Worm (Caenorhabditis elegans) whole organism, midembryonic: Measurements from ENCODE around the gene F25D1.5.

Source experiments
- T22C8.4 ChIP-seq: fragments of 200-800 bp; sonication (Bioruptor generic); IDR thresholded peaks from 2 replicates; pipeline ENCODE4 v1.3.6; 2022; ENCODE audit warnings: missing genetic modification characterization, missing compliant biosample characterization
- cog-1 ChIP-seq: sonication (generic microtip); optimal IDR thresholded peaks from 2 replicates; lab custom pipeline; 2016; ENCODE audit warnings: missing genetic modification characterization, missing compliant biosample characterization
- flt-1 ChIP-seq: fragments of 200-800 bp; sonication (Bioruptor generic); IDR thresholded peaks from 2 replicates; pipeline ENCODE4 v1.3.6; 2022; ENCODE audit warnings: missing genetic modification characterization, missing compliant biosample characterization
- klf-2 ChIP-seq: fragments of 200-800 bp; sonication (Bioruptor generic); conservative IDR thresholded peaks from 2 replicates; pipeline ENCODE4 v1.3.6; 2022; ENCODE audit warnings: missing genetic modification reagents, missing genetic modification characterization, missing compliant biosample characterization
- med-1 ChIP-seq: sonication (generic microtip); optimal IDR thresholded peaks from 2 replicates; lab custom pipeline; 2017; ENCODE audit warnings: missing genetic modification characterization, mild to moderate bottlenecking, missing compliant biosample characterization, antibody characterized with exemption, missing genetic modification reagents; ENCODE audit not compliant: insufficient read depth
- ref-1 ChIP-seq: fragments of 200-800 bp; sonication (Bioruptor generic); conservative IDR thresholded peaks from 2 replicates; pipeline ENCODE4 v1.3.6; 2022; ENCODE audit warnings: missing genetic modification reagents, missing genetic modification characterization, missing compliant biosample characterization
- tab-1 ChIP-seq: fragments of 200-800 bp; sonication (Bioruptor generic); IDR thresholded peaks from 2 replicates; pipeline ENCODE4 v1.3.6; 2022; ENCODE audit warnings: missing genetic modification characterization, missing compliant biosample characterization
- ztf-23 ChIP-seq: fragments of 200-800 bp; sonication (Bioruptor generic); IDR thresholded peaks from 2 replicates; pipeline ENCODE4 v1.3.6; 2022; ENCODE audit warnings: missing genetic modification reagents, missing genetic modification characterization, missing compliant biosample characterization
- ztf-29 ChIP-seq: fragments of 200-800 bp; sonication (Bioruptor generic); IDR thresholded peaks from 2 replicates; pipeline ENCODE4 v1.3.6; 2022; ENCODE audit warnings: missing genetic modification reagents, missing genetic modification characterization, missing compliant biosample characterization

F25D1.5 gene

ce11 chrV:10529600-10529999 is 17.0 kb downstream of the F25D1.5 start:
- TF ChIP-seq flt-1 (GFP tag; lab: Robert Waterston, UW) (no peak), klf-2 (GFP tag; lab: Robert Waterston, UW) (no peak), med-1 (GFP tag; lab: Kevin White, UChicago) (no peak), cog-1 (tag; lab: Kevin White, UChicago) (no peak), ref-1 (GFP tag; lab: Robert Waterston, UW) (no peak), ztf-29 (no peak), ztf-23 (GFP tag; lab: Robert Waterston, UW) (no peak), T22C8.4 (GFP tag; lab: Robert Waterston, UW) (no peak), tab-1 (no peak)

DNA sequence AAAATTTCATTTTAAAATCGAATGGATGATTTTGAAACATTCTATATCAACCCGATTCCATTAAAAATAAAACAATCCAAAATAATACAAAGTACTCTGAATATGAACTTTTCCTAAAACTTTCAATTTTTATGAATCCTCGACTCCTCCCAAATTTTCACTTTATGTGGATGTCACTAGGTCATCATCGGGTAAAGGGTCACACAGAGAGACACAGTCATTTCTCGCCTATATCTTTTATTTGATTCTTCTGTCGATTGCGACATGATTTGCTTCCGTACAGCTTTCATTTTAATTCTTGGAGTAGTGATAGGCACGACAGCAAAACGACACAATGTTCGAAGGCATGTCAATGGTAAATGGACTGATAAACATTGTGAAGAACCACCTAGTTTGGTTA is 18.1 kb downstream of the F25D1.5 start, which contains the start of gene F25D1.3:
Gene F25D1.3, plus strand, starts transcription at position 225 of the 400 bp plus-strand sequence.
- TF ChIP-seq tab-1 (no peak), T22C8.4 (GFP tag; lab: Robert Waterston, UW) (no peak), flt-1 (GFP tag; lab: Robert Waterston, UW) (no peak), ref-1 (GFP tag; lab: Robert Waterston, UW) (no peak)

- TF ChIP-seq tab-1 (no peak), T22C8.4 (GFP tag; lab: Robert Waterston, UW) (no peak), klf-2 (GFP tag; lab: Robert Waterston, UW) (0 out of 2 replicates have a peak, but pooled peaks have one; percentile 27), med-1 (GFP tag; lab: Kevin White, UChicago) (no peak), ztf-23 (GFP tag; lab: Robert Waterston, UW) (no peak), flt-1 (GFP tag; lab: Robert Waterston, UW) (peak; percentile 79; the same call in 1 of the 2 replicates), ztf-29 (no peak), ref-1 (GFP tag; lab: Robert Waterston, UW) (no peak), cog-1 (tag; lab: Kevin White, UChicago) (peak; percentile 3)
These were observed 20.7 kb downstream of the F25D1.5 start, which contains the start of the genes C35A5.8 and hda-11 for ce11 chrV:10525902-10526301. Gene C35A5.8 (minus strand): TSS chrV:10525908. Gene hda-11 (plus strand): TSS chrV:10526184.

- TF ChIP-seq T22C8.4 (GFP tag; lab: Robert Waterston, UW) (no peak), med-1 (GFP tag; lab: Kevin White, UChicago) (no peak)
These were observed 29.9 kb downstream of the F25D1.5 start for ce11 chrV:10516702-10517101.

DNA sequence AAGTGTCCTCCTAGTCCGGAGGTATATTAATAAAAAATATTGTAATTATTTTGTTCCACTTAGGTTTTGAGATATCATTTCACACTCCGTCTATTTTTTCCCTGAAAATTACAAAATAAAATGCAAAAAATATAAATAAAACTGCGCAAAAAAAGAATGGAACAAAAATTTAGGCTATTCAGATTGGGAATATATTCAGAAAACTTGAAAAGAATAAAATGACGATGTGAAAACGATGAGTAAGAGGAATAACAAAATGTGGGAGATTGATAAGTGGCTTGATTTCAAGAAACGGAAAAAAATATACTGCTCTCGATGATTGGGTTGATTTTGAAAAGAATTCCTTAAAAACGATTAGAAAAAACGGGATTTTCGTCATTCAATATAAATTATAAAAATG is 32.3 kb downstream of the F25D1.5 start, which contains the start of gene dmsr-8:
Gene dmsr-8, minus strand, starts transcription at position 101 of the 400 bp plus-strand sequence.
- TF ChIP-seq ztf-29 (no peak), cog-1 (tag; lab: Kevin White, UChicago) (no peak), T22C8.4 (GFP tag; lab: Robert Waterston, UW) (no peak), klf-2 (GFP tag; lab: Robert Waterston, UW) (no peak), ztf-23 (GFP tag; lab: Robert Waterston, UW) (no peak), flt-1 (GFP tag; lab: Robert Waterston, UW) (no peak), med-1 (GFP tag; lab: Kevin White, UChicago) (no peak), tab-1 (no peak), ref-1 (GFP tag; lab: Robert Waterston, UW) (no peak)

ce11 chrV:10508855-10509254 is 37.7 kb downstream of the F25D1.5 start, which contains the start of gene C35A5.6:
Gene C35A5.6 (plus strand): TSS chrV:10509137.
- no peak for TF ChIP-seq T22C8.4 (GFP tag; lab: Robert Waterston, UW)
- TF ChIP-seq cog-1 (tag; lab: Kevin White, UChicago), result no peak
- TF ChIP-seq med-1 (GFP tag; lab: Kevin White, UChicago), result no peak
- TF ChIP-seq tab-1, result no peak
- no peak for TF ChIP-seq klf-2 (GFP tag; lab: Robert Waterston, UW)
- no peak for TF ChIP-seq flt-1 (GFP tag; lab: Robert Waterston, UW)
- TF ChIP-seq ref-1 (GFP tag; lab: Robert Waterston, UW), result no peak
- no peak for TF ChIP-seq ztf-23 (GFP tag; lab: Robert Waterston, UW)
- TF ChIP-seq ztf-29, result no peak

ce11 chrV:10505553-10505952 is 41.0 kb downstream of the F25D1.5 start, which contains the start of gene C35A5.5:
Gene C35A5.5 (plus strand): TSS chrV:10505853.
- TF ChIP-seq ref-1 (GFP tag; lab: Robert Waterston, UW) (no peak), ztf-23 (GFP tag; lab: Robert Waterston, UW) (no peak), T22C8.4 (GFP tag; lab: Robert Waterston, UW) (no peak), ztf-29 (no peak), flt-1 (GFP tag; lab: Robert Waterston, UW) (no peak), cog-1 (tag; lab: Kevin White, UChicago) (no peak), klf-2 (GFP tag; lab: Robert Waterston, UW) (no peak), med-1 (GFP tag; lab: Kevin White, UChicago) (no peak), tab-1 (no peak)

DNA sequence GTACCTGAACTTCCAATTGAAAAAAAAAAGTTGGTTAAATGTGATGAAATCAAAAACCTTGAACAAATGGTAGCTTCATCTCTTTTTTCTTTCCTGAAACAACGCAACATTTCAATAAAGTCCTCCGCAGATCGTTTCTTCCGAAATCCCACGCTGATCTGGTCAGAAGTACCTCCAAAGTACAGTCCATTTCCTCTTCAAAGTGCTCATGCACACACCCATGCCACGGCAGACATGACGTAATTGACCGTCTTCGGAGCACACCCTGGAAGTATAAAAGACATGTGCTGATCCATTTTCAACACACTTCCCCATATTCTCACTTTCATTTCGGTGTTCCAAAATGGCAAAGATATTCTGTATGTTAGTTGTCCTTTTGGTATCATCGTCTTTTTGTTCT is 42.7 kb downstream of the F25D1.5 start, which contains the start of gene C35A5.10:
Gene C35A5.10, plus strand, starts transcription at position 301 of the 400 bp plus-strand sequence.
- TF ChIP-seq tab-1, result no peak
- no peak for TF ChIP-seq ztf-29
- TF ChIP-seq ztf-23 (GFP tag; lab: Robert Waterston, UW), result no peak
- no peak for TF ChIP-seq flt-1 (GFP tag; lab: Robert Waterston, UW)

ce11 chrV:10503011-10503410 is 43.6 kb downstream of the F25D1.5 start, which contains the start of gene C35A5.11:
Gene C35A5.11 (minus strand): TSS chrV:10503111.
- TF ChIP-seq T22C8.4 (GFP tag; lab: Robert Waterston, UW) (no peak), ref-1 (GFP tag; lab: Robert Waterston, UW) (no peak), cog-1 (tag; lab: Kevin White, UChicago) (no peak), flt-1 (GFP tag; lab: Robert Waterston, UW) (no peak), ztf-23 (GFP tag; lab: Robert Waterston, UW) (no peak), klf-2 (GFP tag; lab: Robert Waterston, UW) (no peak), ztf-29 (no peak), med-1 (GFP tag; lab: Kevin White, UChicago) (no peak), tab-1 (no peak)
